Worm (Caenorhabditis elegans) whole organism, L4/young adult: ENCODE data around the gene vnut-1.

ENCODE experiments used
- W03F9.2 ChIP-seq: fragments of 150-350 bp; optimal IDR thresholded peaks from 2 replicates; lab custom pipeline; 2014; ENCODE audit warnings: missing biosample characterization, missing genetic modification characterization
- him-1 ChIP-seq: sonication (generic microtip); optimal IDR thresholded peaks from 2 replicates; lab custom pipeline; 2016; ENCODE audit warnings: missing genotype, missing genetic modification reagents, missing genetic modification characterization, missing compliant biosample characterization

DNA sequence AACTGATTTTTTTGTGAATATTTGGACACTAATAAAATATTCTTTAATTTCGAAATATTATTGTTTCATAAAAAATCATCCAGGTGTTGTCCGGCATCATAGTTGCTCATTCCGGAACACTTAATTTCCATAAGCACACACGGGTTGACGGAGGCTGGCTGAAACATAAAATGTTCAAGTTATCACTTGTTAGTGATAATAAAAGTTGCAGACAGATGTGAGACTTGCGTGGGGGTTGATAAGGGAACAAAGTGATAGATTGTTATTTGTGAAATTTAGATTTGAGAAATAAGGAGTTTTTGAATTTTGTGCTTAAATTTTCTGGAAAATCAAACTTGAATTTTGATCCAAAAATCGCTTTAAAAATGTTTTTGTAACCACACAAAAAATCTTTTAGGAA, 20.6 kb downstream of the vnut-1 start:
- TF ChIP-seq him-1 (no peak), W03F9.2 (tag; lab: Kevin White, UChicago) (no peak)
